Fruit fly (Drosophila melanogaster): ENCODE results near the gene Nup98-96.
A peak's percentile ranks its signal among the peaks of the same experiment; 100 is the strongest.

Gene Nup98-96

DNA sequence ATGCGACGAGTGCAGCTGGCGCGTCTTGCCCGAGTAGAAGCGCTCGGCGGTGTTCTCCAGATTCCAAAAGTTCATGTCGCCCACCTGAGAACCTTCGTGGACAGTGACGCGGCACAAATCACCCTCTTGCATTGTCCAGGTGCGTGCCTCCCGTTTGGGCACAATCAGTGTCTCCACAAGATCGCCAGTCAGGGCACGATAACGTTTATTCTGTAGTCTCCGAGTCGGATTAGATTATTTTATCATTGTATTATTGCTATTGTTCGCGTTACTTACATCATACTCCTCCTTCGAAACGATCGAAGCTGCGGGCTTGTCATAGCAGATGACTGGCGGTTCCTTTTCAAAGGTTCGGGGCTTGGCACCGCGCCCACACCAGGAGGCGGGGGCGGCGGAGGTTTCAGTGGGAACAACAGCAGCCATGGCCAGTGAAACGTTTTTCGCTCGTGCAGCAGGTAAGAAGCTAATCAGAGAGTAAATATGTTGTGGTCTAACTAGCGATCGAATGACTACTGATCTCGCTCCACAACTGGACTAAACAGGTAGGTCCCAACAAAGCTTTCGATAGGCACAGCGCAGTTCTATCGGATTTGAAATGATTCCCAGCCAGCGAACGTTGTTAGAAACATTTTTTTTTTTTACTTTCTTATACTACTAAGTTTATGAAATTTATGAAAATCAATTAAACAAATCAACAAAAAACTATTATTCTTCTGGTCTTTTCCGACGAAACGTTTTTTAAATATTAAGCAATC is 7.6 kb downstream of the Nup98-96 start, which contains the start of gene CG10208:
Gene CG10208, minus strand, starts transcription at position 518 of the 755 bp plus-strand sequence.
- peak; percentile 30 for TF ChIP-seq Hr96 (GFP tag; optimal IDR thresholded peaks at IDR 0.05)
- TF ChIP-seq Mnt (GFP tag; optimal IDR thresholded peaks at IDR 0.05): peak; percentile 67
- no peak for TF ChIP-seq CG14711 (tag; optimal IDR thresholded peaks at IDR 0.05)
- TF ChIP-seq CG12768 (GFP tag; optimal IDR thresholded peaks at IDR 0.05): peak; percentile 32
- no peak for TF ChIP-seq ovo (GFP tag; optimal IDR thresholded peaks at IDR 0.05)
- peak; percentile 3 for TF ChIP-seq CG7101 (tag; optimal IDR thresholded peaks at IDR 0.05)
- TF ChIP-seq cic (GFP tag; optimal IDR thresholded peaks at IDR 0.05): no peak
- TF ChIP-seq cnc (optimal IDR thresholded peaks at IDR 0.05): peak in 1 of 2 experiments; percentile 52

DNA sequence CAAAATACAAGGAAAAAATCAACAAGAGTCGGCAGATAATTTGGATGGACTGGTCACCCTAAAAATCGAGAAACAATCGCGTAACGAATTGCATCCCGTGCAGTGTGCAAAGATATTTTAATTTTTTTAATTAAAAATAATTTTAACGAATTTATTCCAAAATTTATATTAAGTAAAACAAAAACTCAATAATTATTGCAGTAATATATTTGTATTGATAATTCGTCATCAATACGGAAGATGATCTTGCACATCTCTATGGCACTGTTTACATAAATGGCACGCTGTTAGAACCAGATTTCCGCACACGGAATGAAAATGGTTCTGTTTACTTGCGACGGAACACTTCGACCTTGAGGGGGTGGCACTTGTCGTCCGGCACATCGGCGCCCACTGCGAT is 8.6 kb downstream of the Nup98-96 start, which contains the start of gene tst:
Gene tst, minus strand, starts transcription at position 52 of the 400 bp plus-strand sequence.
- TF ChIP-seq cic (GFP tag; optimal IDR thresholded peaks at IDR 0.05) (no peak), Clk (GFP tag; optimal IDR thresholded peaks at IDR 0.05) (peak; percentile 60), Hr96 (GFP tag; optimal IDR thresholded peaks at IDR 0.05) (no peak), cnc (optimal IDR thresholded peaks at IDR 0.05) (no peak), ovo (GFP tag; optimal IDR thresholded peaks at IDR 0.05) (no peak), CG7101 (tag; optimal IDR thresholded peaks at IDR 0.05) (peak; percentile 93), CG33017 (tag; optimal IDR thresholded peaks at IDR 0.05) (peak; percentile 89), tj (GFP tag; optimal IDR thresholded peaks at IDR 0.05) (peak; percentile 72), Crg-1 (GFP tag; optimal IDR thresholded peaks at IDR 0.05) (peak; percentile 69), CG12768 (GFP tag; optimal IDR thresholded peaks at IDR 0.05) (peak; percentile 85), toe (GFP tag; optimal IDR thresholded peaks at IDR 0.05) (no peak), Mnt (GFP tag; optimal IDR thresholded peaks at IDR 0.05) (peak; percentile 60), kay (GFP tag; ENCODE audit: borderline replicate concordance) (no peak), pad (GFP tag; optimal IDR thresholded peaks at IDR 0.05) (peak; percentile 69), bab1 (GFP tag; optimal IDR thresholded peaks at IDR 0.05) (peak; percentile 94), CG5204 (GFP tag; optimal IDR thresholded peaks at IDR 0.05) (no peak), CG1620 (GFP tag; optimal IDR thresholded peaks at IDR 0.05) (peak; percentile 18), CG14711 (tag; optimal IDR thresholded peaks at IDR 0.05) (peak; percentile 89), CG7045 (GFP tag; optimal IDR thresholded peaks at IDR 0.05) (peak; percentile 82), CG11617 (GFP tag; optimal IDR thresholded peaks at IDR 0.05) (peak; percentile 88)

DNA sequence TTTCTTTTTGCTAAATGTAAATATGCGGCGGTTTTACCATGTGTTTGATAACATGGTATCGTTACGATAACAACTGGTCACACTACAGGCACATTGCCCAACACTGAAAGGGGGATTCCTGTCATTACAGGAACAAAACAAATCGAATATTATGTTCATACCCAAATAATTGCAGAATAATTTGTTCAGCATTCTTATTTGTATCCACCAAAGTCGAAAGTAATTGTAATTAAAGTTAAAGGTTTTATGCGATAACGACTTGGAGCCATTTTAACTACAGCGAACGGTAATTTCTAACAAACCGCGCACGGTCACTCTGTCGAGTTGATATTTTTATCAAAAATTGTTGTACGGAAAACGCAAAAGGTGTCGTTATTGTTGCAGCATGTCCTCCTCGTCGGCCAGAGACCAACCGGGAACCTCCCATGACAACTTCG is 14.0 kb downstream of the Nup98-96 start, which contains the start of the genes CG10214 and CG10375:
Gene CG10214, minus strand, starts transcription at position 72 of the 437 bp plus-strand sequence.
Gene CG10375, plus strand, starts transcription at position 296 of the 437 bp plus-strand sequence.
- peak; percentile 82 for TF ChIP-seq Crg-1 (GFP tag; optimal IDR thresholded peaks at IDR 0.05)
- peak; percentile 65 for TF ChIP-seq Hr96 (GFP tag; optimal IDR thresholded peaks at IDR 0.05)
- TF ChIP-seq CG33017 (tag; optimal IDR thresholded peaks at IDR 0.05): peak; percentile 72
- TF ChIP-seq CG12768 (GFP tag; optimal IDR thresholded peaks at IDR 0.05): peak; percentile 72
- peak; percentile 82 for TF ChIP-seq bab1 (GFP tag; optimal IDR thresholded peaks at IDR 0.05)
- peak; percentile 45 for TF ChIP-seq ovo (GFP tag; optimal IDR thresholded peaks at IDR 0.05)
- no peak for TF ChIP-seq cnc (optimal IDR thresholded peaks at IDR 0.05)
- peak; percentile 68 for TF ChIP-seq pad (GFP tag; optimal IDR thresholded peaks at IDR 0.05)
- TF ChIP-seq cic (GFP tag; optimal IDR thresholded peaks at IDR 0.05): peak; percentile 39
- TF ChIP-seq kay (GFP tag; ENCODE audit: borderline replicate concordance): no peak
- TF ChIP-seq Clk (GFP tag; optimal IDR thresholded peaks at IDR 0.05): peak; percentile 38
- peak; percentile 64 for TF ChIP-seq CG7045 (GFP tag; optimal IDR thresholded peaks at IDR 0.05)
- TF ChIP-seq Mnt (GFP tag; optimal IDR thresholded peaks at IDR 0.05): peak; percentile 94
- TF ChIP-seq CG1620 (GFP tag; optimal IDR thresholded peaks at IDR 0.05): peak; percentile 70
- TF ChIP-seq CG11617 (GFP tag; optimal IDR thresholded peaks at IDR 0.05): peak; percentile 74
- no peak for TF ChIP-seq CG5204 (GFP tag; optimal IDR thresholded peaks at IDR 0.05)
- no peak for TF ChIP-seq toe (GFP tag; optimal IDR thresholded peaks at IDR 0.05)
- peak; percentile 78 for TF ChIP-seq CG14711 (tag; optimal IDR thresholded peaks at IDR 0.05)
- TF ChIP-seq CG7101 (tag; optimal IDR thresholded peaks at IDR 0.05): peak; percentile 81
- peak; percentile 10 for TF ChIP-seq tj (GFP tag; optimal IDR thresholded peaks at IDR 0.05)

DNA sequence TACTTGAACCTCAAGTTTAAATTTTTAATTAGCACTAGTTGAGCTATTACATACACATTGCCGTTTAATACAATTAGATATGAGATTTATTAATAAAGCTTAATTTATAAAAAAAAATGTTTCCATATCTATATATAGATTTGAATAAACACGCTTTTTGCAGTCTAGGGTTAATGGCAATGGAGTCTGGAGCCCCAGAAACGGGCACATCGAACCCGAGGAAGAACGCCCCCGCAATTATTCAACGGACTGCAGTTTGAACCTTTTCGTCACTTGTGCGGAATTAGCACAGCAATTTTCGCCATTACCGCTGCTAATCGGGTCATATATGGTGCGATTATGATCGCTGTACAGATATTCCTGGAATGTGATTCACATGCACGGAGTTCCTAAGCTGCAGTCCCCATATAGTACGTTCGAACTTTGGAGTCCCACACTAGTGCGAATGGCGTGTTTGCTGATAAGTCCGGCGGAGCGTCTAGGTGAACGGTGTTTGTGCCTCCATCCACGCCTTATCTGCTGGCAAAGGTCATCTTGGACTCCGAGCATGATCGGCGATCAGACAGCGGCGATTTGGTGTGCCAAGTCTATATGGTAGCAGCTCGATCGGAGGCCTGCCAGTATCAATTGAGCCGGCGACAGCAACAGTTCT is 17.7 kb downstream of the Nup98-96 start, which contains the start of gene Lsd-1:
Gene Lsd-1, plus strand, starts transcription at position 236 of the 652 bp plus-strand sequence.
- TF ChIP-seq tj (GFP tag; optimal IDR thresholded peaks at IDR 0.05) (peak; percentile 5), CG5204 (GFP tag; optimal IDR thresholded peaks at IDR 0.05) (no peak), cnc (optimal IDR thresholded peaks at IDR 0.05) (no peak), pad (GFP tag; optimal IDR thresholded peaks at IDR 0.05) (no peak), kay (GFP tag; ENCODE audit: borderline replicate concordance) (no peak), cic (GFP tag; optimal IDR thresholded peaks at IDR 0.05) (peak; percentile 69), Mnt (GFP tag; optimal IDR thresholded peaks at IDR 0.05) (peak; percentile 0), CG7045 (GFP tag; optimal IDR thresholded peaks at IDR 0.05) (no peak), Clk (GFP tag; optimal IDR thresholded peaks at IDR 0.05) (no peak), CG11617 (GFP tag; optimal IDR thresholded peaks at IDR 0.05) (no peak), ovo (GFP tag; optimal IDR thresholded peaks at IDR 0.05) (no peak), CG14711 (tag; optimal IDR thresholded peaks at IDR 0.05) (peak; percentile 47), CG1620 (GFP tag; optimal IDR thresholded peaks at IDR 0.05) (no peak), CG7101 (tag; optimal IDR thresholded peaks at IDR 0.05) (peak; percentile 15), bab1 (GFP tag; optimal IDR thresholded peaks at IDR 0.05) (no peak), toe (GFP tag; optimal IDR thresholded peaks at IDR 0.05) (no peak), CG33017 (tag; optimal IDR thresholded peaks at IDR 0.05) (peak; percentile 31), CG12768 (GFP tag; optimal IDR thresholded peaks at IDR 0.05) (peak; percentile 63), Crg-1 (GFP tag; optimal IDR thresholded peaks at IDR 0.05) (no peak), Hr96 (GFP tag; optimal IDR thresholded peaks at IDR 0.05) (no peak)

DNA sequence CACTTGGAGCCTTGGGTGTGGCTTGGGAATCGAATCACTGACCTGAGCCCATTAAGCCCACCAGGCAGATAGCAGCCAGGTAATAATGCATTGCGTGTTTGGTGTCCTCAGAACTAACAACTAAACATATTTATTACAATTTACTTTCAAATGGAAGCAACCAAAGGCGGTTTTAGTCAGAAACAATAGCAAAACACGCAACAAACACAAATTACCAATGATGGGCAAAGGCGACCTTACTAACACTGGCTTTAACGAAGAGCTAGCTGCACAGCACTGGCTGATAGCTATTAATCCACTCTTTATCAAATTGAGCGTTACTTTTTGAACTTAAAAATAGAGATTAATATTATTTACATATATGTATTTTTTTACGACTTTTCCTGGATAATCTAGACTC is 18.4 kb downstream of the Nup98-96 start, which contains the start of gene udt:
Gene udt, minus strand, starts transcription at position 249 of the 400 bp plus-strand sequence.
- no peak for TF ChIP-seq CG33017 (tag; optimal IDR thresholded peaks at IDR 0.05)
- no peak for TF ChIP-seq CG5204 (GFP tag; optimal IDR thresholded peaks at IDR 0.05)
- peak; percentile 3 for TF ChIP-seq Mnt (GFP tag; optimal IDR thresholded peaks at IDR 0.05)
- TF ChIP-seq cic (GFP tag; optimal IDR thresholded peaks at IDR 0.05): no peak
- peak; percentile 68 for TF ChIP-seq CG1620 (GFP tag; optimal IDR thresholded peaks at IDR 0.05)
- TF ChIP-seq tj (GFP tag; optimal IDR thresholded peaks at IDR 0.05): no peak
- TF ChIP-seq Crg-1 (GFP tag; optimal IDR thresholded peaks at IDR 0.05): peak; percentile 43
- no peak for TF ChIP-seq ovo (GFP tag; optimal IDR thresholded peaks at IDR 0.05)
- TF ChIP-seq toe (GFP tag; optimal IDR thresholded peaks at IDR 0.05): no peak
- no peak for TF ChIP-seq CG11617 (GFP tag; optimal IDR thresholded peaks at IDR 0.05)
- peak; percentile 76 for TF ChIP-seq kay (GFP tag; ENCODE audit: borderline replicate concordance)
- TF ChIP-seq CG7101 (tag; optimal IDR thresholded peaks at IDR 0.05): no peak
- TF ChIP-seq Clk (GFP tag; optimal IDR thresholded peaks at IDR 0.05): no peak
- no peak for TF ChIP-seq CG12768 (GFP tag; optimal IDR thresholded peaks at IDR 0.05)
- TF ChIP-seq CG7045 (GFP tag; optimal IDR thresholded peaks at IDR 0.05): no peak
- TF ChIP-seq pad (GFP tag; optimal IDR thresholded peaks at IDR 0.05): peak; percentile 34
- peak; percentile 19 for TF ChIP-seq bab1 (GFP tag; optimal IDR thresholded peaks at IDR 0.05)
- TF ChIP-seq Hr96 (GFP tag; optimal IDR thresholded peaks at IDR 0.05): no peak
- no peak for TF ChIP-seq cnc (optimal IDR thresholded peaks at IDR 0.05)
- no peak for TF ChIP-seq CG14711 (tag; optimal IDR thresholded peaks at IDR 0.05)
